Fruit fly (Drosophila melanogaster) whole organism, adult: ENCODE measurements around the gene CG4701.

Experiments
- CG14711 ChIP-seq: fragments of 200-800 bp; sonication (Bioruptor generic); optimal IDR thresholded peaks from 2 replicates; lab custom pipeline; 2018; ENCODE audit warnings: missing biosample characterization, mild to moderate bottlenecking, missing genetic modification characterization, moderate library complexity
- CG1620 ChIP-seq: fragments of 200-800 bp; sonication (Bioruptor generic); optimal IDR thresholded peaks from 2 replicates; lab custom pipeline; 2016; ENCODE audit warnings: missing biosample characterization, missing genetic modification characterization
- CG33017 ChIP-seq: fragments of 200-800 bp; sonication (Bioruptor generic); optimal IDR thresholded peaks from 2 replicates; lab custom pipeline; 2018; ENCODE audit warnings: missing biosample characterization, mild to moderate bottlenecking, missing genetic modification characterization, moderate library complexity
- CG5204 ChIP-seq: fragments of 200-800 bp; sonication (Bioruptor generic); optimal IDR thresholded peaks from 2 replicates; lab custom pipeline; 2016; ENCODE audit warnings: missing biosample characterization, missing genetic modification characterization
- CG7045 ChIP-seq: fragments of 200-800 bp; sonication (Bioruptor generic); optimal IDR thresholded peaks from 2 replicates; lab custom pipeline; 2017; ENCODE audit warnings: missing biosample characterization, mild to moderate bottlenecking, missing genetic modification characterization
- CG7101 ChIP-seq: fragments of 200-800 bp; sonication (Bioruptor generic); optimal IDR thresholded peaks from 2 replicates; lab custom pipeline; 2018; ENCODE audit warnings: missing biosample characterization, mild to moderate bottlenecking, missing genetic modification characterization, moderate library complexity
- Crg-1 ChIP-seq: fragments of 200-800 bp; sonication (Bioruptor generic); optimal IDR thresholded peaks from 2 replicates; lab custom pipeline; 2016; ENCODE audit warnings: missing biosample characterization, missing genetic modification characterization
- Hr96 ChIP-seq: fragments of 200-800 bp; sonication (Bioruptor generic); optimal IDR thresholded peaks from 2 replicates; lab custom pipeline; 2016; ENCODE audit warnings: missing biosample characterization, missing genetic modification characterization
- Mnt ChIP-seq: fragments of 200-800 bp; sonication (Bioruptor generic); optimal IDR thresholded peaks from 2 replicates; lab custom pipeline; 2016; ENCODE audit warnings: missing biosample characterization, mild to moderate bottlenecking, missing genetic modification characterization
- bab1 ChIP-seq: fragments of 200-800 bp; sonication (Bioruptor generic); optimal IDR thresholded peaks from 3 replicates; lab custom pipeline; 2019; ENCODE audit warnings: missing biosample characterization, mild to moderate bottlenecking, missing genetic modification characterization, moderate library complexity
- cic ChIP-seq: fragments of 200-800 bp; sonication (Bioruptor generic); optimal IDR thresholded peaks from 2 replicates; lab custom pipeline; 2017; ENCODE audit warnings: missing biosample characterization, mild to moderate bottlenecking, missing genetic modification characterization, moderate library complexity
- cnc ChIP-seq, 2 experiments: fragments of >200 bp; optimal IDR thresholded peaks; 2 replicates each; lab custom pipeline; 2017
- kay ChIP-seq: fragments of 200-800 bp; sonication (Bioruptor generic); peaks from one replicate; lab custom pipeline; 2016; ENCODE audit warnings: missing biosample characterization, missing genetic modification characterization, borderline replicate concordance
- pad ChIP-seq: fragments of 200-800 bp; sonication (Bioruptor generic); optimal IDR thresholded peaks from 3 replicates; lab custom pipeline; 2017; ENCODE audit warnings: missing biosample characterization, missing genetic modification characterization, mild to moderate bottlenecking, moderate library complexity, missing genetic modification reagents
- tj ChIP-seq: fragments of 200-800 bp; sonication (Bioruptor generic); optimal IDR thresholded peaks from 3 replicates; lab custom pipeline; 2017; ENCODE audit warnings: missing biosample characterization, mild to moderate bottlenecking, missing genetic modification characterization, moderate library complexity

CG4701 gene

DNA sequence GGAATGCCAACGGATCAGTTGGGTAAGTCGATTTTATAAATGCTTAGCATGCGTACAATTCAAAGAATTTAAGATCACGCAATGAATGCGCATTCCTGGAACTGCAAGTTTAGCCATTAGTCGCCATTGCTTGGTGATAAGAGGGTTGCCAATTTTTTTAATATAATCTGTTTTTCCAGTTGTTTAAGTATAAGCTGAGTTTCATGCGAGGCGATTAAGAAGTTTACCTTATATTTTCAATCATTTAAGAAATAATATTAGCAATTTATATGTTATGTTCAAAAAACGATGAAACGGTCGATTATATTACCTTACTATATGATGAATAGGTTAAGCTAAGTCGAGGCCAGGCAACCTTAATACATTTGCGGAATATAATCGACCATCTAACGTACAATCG lies 30.8 kb downstream of the CG4701 start, which contains the start of gene CG18420:
CG18420 (minus strand) TSS at position 101 of the 400 bp plus-strand sequence.
- no peak for TF ChIP-seq CG7045 (GFP tag; lab: Kevin White, UChicago)
- no peak for TF ChIP-seq CG7101 (tag; lab: Kevin White, UChicago)
- no peak for TF ChIP-seq bab1
- TF ChIP-seq kay = no peak
- no peak for TF ChIP-seq Hr96
- no peak for TF ChIP-seq tj (GFP tag; lab: Kevin White, UChicago)

DNA sequence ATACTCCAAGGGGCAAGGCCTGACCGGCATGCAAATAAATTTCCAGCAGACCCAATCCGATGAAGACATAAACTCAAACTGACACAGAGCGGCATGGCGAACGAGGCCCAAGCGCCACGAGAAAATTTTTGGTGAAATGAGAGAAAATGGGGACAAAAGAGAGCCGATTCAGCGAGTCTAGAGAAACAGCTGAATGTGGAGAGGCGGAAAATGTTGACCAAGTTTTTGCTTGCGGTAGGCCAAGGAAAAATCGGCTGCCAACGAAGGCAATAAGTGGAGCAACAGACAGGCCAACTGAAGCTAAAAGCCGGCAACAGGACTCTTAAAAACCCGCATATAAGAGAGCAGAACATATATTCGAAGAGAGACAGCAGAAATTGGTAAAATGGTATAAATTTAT lies 31.8 kb downstream of the CG4701 start:
- TF ChIP-seq CG1620 (GFP tag; lab: Kevin White, UChicago) (no peak), Crg-1 (GFP tag; lab: Kevin White, UChicago) (no peak), kay (no peak), Mnt (GFP tag; lab: Kevin White, UChicago) (no peak), CG7045 (GFP tag; lab: Kevin White, UChicago) (no peak), cic (GFP tag; lab: Kevin White, UChicago) (no peak), tj (GFP tag; lab: Kevin White, UChicago) (no peak), Hr96 (no peak), bab1 (no peak)

- TF ChIP-seq cic (GFP tag; lab: Kevin White, UChicago) (no peak), bab1 (no peak), CG5204 (no peak), pad (GFP tag; lab: Kevin White, UChicago) (no peak), tj (GFP tag; lab: Kevin White, UChicago) (no peak), CG14711 (no peak), cnc (optimal IDR thresholded peaks at IDR 0.05; lab: Kevin White, UChicago) (no peak)
Measured at dm6 chr2L:14802034-14802433, 36.3 kb downstream of the CG4701 start, which contains the start of gene CG33308. Gene CG33308, plus strand, starts transcription at chr2L:14802334.

DNA sequence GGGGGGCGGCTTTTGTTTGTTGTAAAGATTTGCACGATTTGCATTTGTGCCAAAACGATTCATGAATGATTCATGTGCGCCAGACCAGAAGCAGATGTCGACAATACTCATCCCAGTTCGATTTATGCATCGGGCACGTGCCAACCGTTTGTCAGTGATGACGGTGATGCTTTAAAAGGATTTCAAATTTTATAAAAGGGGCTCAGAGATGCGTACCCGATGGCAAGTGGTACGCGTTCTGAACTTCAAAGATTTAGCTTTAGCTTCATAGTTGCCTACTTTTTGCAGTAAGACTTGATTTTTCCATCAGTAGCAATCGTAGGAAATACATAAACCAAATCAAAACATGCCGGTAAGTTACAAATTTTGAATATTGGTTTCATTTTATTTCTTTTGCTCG lies 44.8 kb downstream of the CG4701 start, which contains the start of gene CG33309:
CG33309 (plus strand) TSS at position 301 of the 400 bp plus-strand sequence.
- TF ChIP-seq cic (GFP tag; lab: Kevin White, UChicago) (no peak), CG5204 (no peak), CG33017 (tag; lab: Kevin White, UChicago) (no peak), cnc (optimal IDR thresholded peaks at IDR 0.05; lab: Kevin White, UChicago) (no peak), CG7101 (tag; lab: Kevin White, UChicago) (no peak), kay (no peak), pad (GFP tag; lab: Kevin White, UChicago) (no peak), CG7045 (GFP tag; lab: Kevin White, UChicago) (no peak), CG1620 (GFP tag; lab: Kevin White, UChicago) (no peak)
